Worm (Caenorhabditis elegans) whole organism, young adult: ENCODE data around the gene wdr-62.
A peak's percentile ranks its signal among the peaks of the same experiment; 100 is the strongest.

Source experiments
- B0261.1 ChIP-seq: sonication (generic microtip); optimal IDR thresholded peaks from 2 replicates; lab custom pipeline; 2016; ENCODE audit warnings: mild to moderate bottlenecking, missing genetic modification characterization, moderate library complexity, missing compliant biosample characterization
- D2030.7 ChIP-seq: fragments of 200-800 bp; sonication (Bioruptor generic); IDR thresholded peaks from 2 replicates; pipeline ENCODE4 v1.3.6; 2022; ENCODE audit warnings: missing genetic modification reagents, missing genetic modification characterization, missing compliant biosample characterization
- F10E7.11 ChIP-seq: sonication (generic microtip); optimal IDR thresholded peaks from 2 replicates; lab custom pipeline; 2017; ENCODE audit warnings: mild to moderate bottlenecking, missing genetic modification characterization, moderate library complexity, missing compliant biosample characterization
- Y53F4B.3 ChIP-seq: fragments of 200-800 bp; sonication (Bioruptor generic); IDR thresholded peaks from 2 replicates; pipeline ENCODE4 v1.3.6; 2022; ENCODE audit warnings: missing genetic modification reagents, missing genetic modification characterization, missing compliant biosample characterization
- Y53G8AR.9 ChIP-seq: fragments of 200-800 bp; sonication (Bioruptor generic); conservative IDR thresholded peaks from 2 replicates; pipeline ENCODE4 v1.3.6; 2022; ENCODE audit warnings: missing genetic modification reagents, missing genetic modification characterization, missing compliant biosample characterization
- Y67H2A.10 ChIP-seq: fragments of 200-800 bp; sonication (Bioruptor generic); conservative IDR thresholded peaks from 2 replicates; pipeline ENCODE4 v1.3.6; 2022; ENCODE audit warnings: missing genetic modification reagents, missing genetic modification characterization, missing compliant biosample characterization
- Y95B8A.8 ChIP-seq: fragments of 200-800 bp; sonication (Bioruptor generic); IDR thresholded peaks from 2 replicates; pipeline ENCODE4 v1.3.6; 2022; ENCODE audit warnings: missing genetic modification reagents, missing genetic modification characterization, missing compliant biosample characterization
- akir-1 ChIP-seq: fragments of 200-800 bp; sonication (Bioruptor generic); optimal IDR thresholded peaks from 2 replicates; lab custom pipeline; 2018; ENCODE audit warnings: mild to moderate bottlenecking, missing genetic modification characterization, moderate library complexity, missing compliant biosample characterization
- ama-1 ChIP-seq, 3 experiments: fragments of 150-350 bp in 1 of 3; sonication (generic microtip) in 2 of 3; optimal IDR thresholded peaks; 2 replicates each; lab custom pipeline; 2014 to 2018; ENCODE audit warnings: missing biosample characterization in 2 of 3, missing genetic modification characterization in 2 of 3, missing genetic modification reagents in 2 of 3
- aptf-2 ChIP-seq: fragments of 200-800 bp; sonication (Bioruptor generic); conservative IDR thresholded peaks from 2 replicates; pipeline ENCODE4 v1.3.6; 2022; ENCODE audit warnings: missing genetic modification reagents, missing genetic modification characterization, missing compliant biosample characterization
- athp-1 ChIP-seq: sonication (generic microtip); optimal IDR thresholded peaks from 2 replicates; lab custom pipeline; 2017; ENCODE audit warnings: mild to moderate bottlenecking, missing genetic modification characterization, missing compliant biosample characterization
- attf-3 ChIP-seq: fragments of 200-800 bp; sonication (Bioruptor generic); conservative IDR thresholded peaks from 2 replicates; pipeline ENCODE4 v1.3.6; 2022; ENCODE audit warnings: missing genetic modification reagents, missing genetic modification characterization, missing compliant biosample characterization
- bed-2 ChIP-seq: fragments of 200-800 bp; sonication (Bioruptor generic); IDR thresholded peaks from 2 replicates; pipeline ENCODE4 v1.3.6; 2022; ENCODE audit warnings: missing genetic modification reagents, missing genetic modification characterization, missing compliant biosample characterization
- ceh-100 ChIP-seq: fragments of 200-800 bp; sonication (Bioruptor generic); IDR thresholded peaks from 2 replicates; pipeline ENCODE4 v1.3.6; 2022; ENCODE audit warnings: missing genetic modification reagents, missing genetic modification characterization, missing compliant biosample characterization
- ceh-27 ChIP-seq: fragments of 200-800 bp; sonication (Bioruptor generic); optimal IDR thresholded peaks from 2 replicates; lab custom pipeline; 2018; ENCODE audit warnings: mild to moderate bottlenecking, missing genetic modification characterization, moderate library complexity, missing compliant biosample characterization
- ceh-58 ChIP-seq: fragments of 200-800 bp; sonication (Bioruptor generic); IDR thresholded peaks from 2 replicates; pipeline ENCODE4 v1.3.6; 2022; ENCODE audit warnings: missing genetic modification characterization, missing compliant biosample characterization
- chd-7 ChIP-seq: sonication (generic microtip); optimal IDR thresholded peaks from 2 replicates; lab custom pipeline; 2016; ENCODE audit warnings: mild to moderate bottlenecking, missing genetic modification characterization, moderate library complexity, missing compliant biosample characterization
- dox-1 ChIP-seq: fragments of 200-800 bp; sonication (Bioruptor generic); IDR thresholded peaks from 2 replicates; pipeline ENCODE4 v1.3.6; 2022; ENCODE audit warnings: missing genetic modification reagents, missing genetic modification characterization, missing compliant biosample characterization
- dpff-1 ChIP-seq: sonication (generic microtip); optimal IDR thresholded peaks from 2 replicates; lab custom pipeline; 2017; ENCODE audit warnings: mild to moderate bottlenecking, missing genetic modification characterization, missing compliant biosample characterization
- egl-18 ChIP-seq: fragments of 200-800 bp; sonication (Bioruptor generic); IDR thresholded peaks from 2 replicates; pipeline ENCODE4 v1.3.6; 2022; ENCODE audit warnings: missing genetic modification reagents, missing genetic modification characterization, missing compliant biosample characterization
- ets-4 ChIP-seq: fragments of 200-800 bp; sonication (Bioruptor generic); optimal IDR thresholded peaks from 2 replicates; lab custom pipeline; 2018; ENCODE audit warnings: mild to moderate bottlenecking, missing genetic modification characterization, missing compliant biosample characterization
- fkh-3 ChIP-seq: sonication (generic microtip); optimal IDR thresholded peaks from 2 replicates; lab custom pipeline; 2016; ENCODE audit warnings: mild to moderate bottlenecking, missing genetic modification characterization, missing compliant biosample characterization
- gei-17 ChIP-seq: fragments of 200-800 bp; sonication (Bioruptor generic); optimal IDR thresholded peaks from 2 replicates; lab custom pipeline; 2018; ENCODE audit warnings: mild to moderate bottlenecking, missing genetic modification characterization, missing compliant biosample characterization
- him-1 ChIP-seq: sonication (generic microtip); optimal IDR thresholded peaks from 2 replicates; lab custom pipeline; 2016; ENCODE audit warnings: missing genotype, missing genetic modification reagents, missing genetic modification characterization, missing compliant biosample characterization
- hlh-12 ChIP-seq: sonication (generic microtip); optimal IDR thresholded peaks from 2 replicates; lab custom pipeline; 2016; ENCODE audit warnings: missing genetic modification characterization, missing compliant biosample characterization
- let-526 ChIP-seq: fragments of 200-800 bp; sonication (Bioruptor generic); IDR thresholded peaks from 2 replicates; pipeline ENCODE4 v1.3.6; 2022; ENCODE audit warnings: missing genetic modification reagents, missing genetic modification characterization, missing compliant biosample characterization
- let-607 ChIP-seq, 2 experiments: fragments of 200-800 bp in 1 of 2; sonication (Bioruptor generic) in 1 of 2; sonication (generic microtip) in 1 of 2; optimal IDR thresholded peaks; 2 replicates each; lab custom pipeline; 2016 to 2018; ENCODE audit warnings: mild to moderate bottlenecking in 2 of 2, missing compliant biosample characterization in 2 of 2, missing genetic modification characterization in 2 of 2, moderate library complexity in 2 of 2, missing genotype in 1 of 2
- lin-40 ChIP-seq: sonication (generic microtip); optimal IDR thresholded peaks from 2 replicates; lab custom pipeline; 2016; ENCODE audit warnings: missing genetic modification characterization, mild to moderate bottlenecking, missing compliant biosample characterization, missing genotype, missing genetic modification reagents
- lin-54 ChIP-seq: fragments of 200-800 bp; sonication (Bioruptor generic); optimal IDR thresholded peaks from 2 replicates; lab custom pipeline; 2018; ENCODE audit warnings: mild to moderate bottlenecking, missing genetic modification characterization, missing compliant biosample characterization
- lir-1 ChIP-seq: fragments of 200-800 bp; sonication (Bioruptor generic); conservative IDR thresholded peaks from 2 replicates; pipeline ENCODE4 v1.3.6; 2022; ENCODE audit warnings: missing genetic modification reagents, missing genetic modification characterization, missing compliant biosample characterization
- madf-10 ChIP-seq: sonication (generic microtip); optimal IDR thresholded peaks from 2 replicates; lab custom pipeline; 2016; ENCODE audit warnings: mild to moderate bottlenecking, missing genetic modification characterization, missing compliant biosample characterization
- mcd-1 ChIP-seq: fragments of 200-800 bp; sonication (Bioruptor generic); IDR thresholded peaks from 2 replicates; pipeline ENCODE4 v1.3.6; 2022; ENCODE audit warnings: missing genetic modification reagents, missing genetic modification characterization, missing compliant biosample characterization
- nfya-2 ChIP-seq: fragments of 200-800 bp; sonication (Bioruptor generic); IDR thresholded peaks from 2 replicates; pipeline ENCODE4 v1.3.6; 2022; ENCODE audit warnings: missing genetic modification reagents, missing genetic modification characterization, missing compliant biosample characterization
- nhr-179 ChIP-seq: sonication (generic microtip); optimal IDR thresholded peaks from 2 replicates; lab custom pipeline; 2016; ENCODE audit warnings: mild to moderate bottlenecking, missing genetic modification characterization, missing compliant biosample characterization
- pbrm-1 ChIP-seq: fragments of 200-800 bp; sonication (Bioruptor generic); IDR thresholded peaks from 2 replicates; pipeline ENCODE4 v1.3.6; 2022; ENCODE audit warnings: missing genetic modification reagents, missing genetic modification characterization, missing compliant biosample characterization
- pha-4 ChIP-seq: fragments of 150-350 bp; sonication (generic microtip); optimal IDR thresholded peaks from 2 replicates; lab custom pipeline; 2014; ENCODE audit warnings: missing biosample characterization, missing genetic modification reagents, missing genetic modification characterization
- rcor-1 ChIP-seq: fragments of 200-800 bp; sonication (Bioruptor generic); IDR thresholded peaks from 2 replicates; pipeline ENCODE4 v1.3.6; 2022; ENCODE audit warnings: missing genetic modification reagents, missing genetic modification characterization, missing compliant biosample characterization
- rpc-1 ChIP-seq, 2 experiments: fragments of 150-350 bp in 1 of 2; sonication (generic microtip) in 1 of 2; optimal IDR thresholded peaks; 2 replicates each; lab custom pipeline; 2014 to 2018; ENCODE audit warnings: missing biosample characterization in 1 of 2, missing genetic modification characterization in 1 of 2, missing genetic modification reagents in 1 of 2, missing genotype in 1 of 2
- snpc-1.1 ChIP-seq: sonication (generic microtip); optimal IDR thresholded peaks from 2 replicates; lab custom pipeline; 2017; ENCODE audit warnings: missing genetic modification characterization, mild to moderate bottlenecking, missing compliant biosample characterization, antibody characterized with exemption, moderate library complexity, missing genotype, missing genetic modification reagents; ENCODE audit not compliant: insufficient read depth
- snpc-1.3 ChIP-seq: sonication (generic microtip); optimal IDR thresholded peaks from 2 replicates; lab custom pipeline; 2017; ENCODE audit warnings: missing genetic modification characterization, mild to moderate bottlenecking, missing compliant biosample characterization, antibody characterized with exemption, moderate library complexity, missing genotype, missing genetic modification reagents; ENCODE audit not compliant: insufficient read depth
- snpc-4 ChIP-seq, 5 experiments: fragments of 150-350 bp in 1 of 5; sonication (generic microtip) in 4 of 5; optimal IDR thresholded peaks; 2 replicates each; lab custom pipeline; 2014 to 2018; ENCODE audit warnings: missing genetic modification characterization in 5 of 5, missing biosample characterization in 3 of 5, antibody characterized with exemption in 2 of 5, mild to moderate bottlenecking in 2 of 5, missing compliant biosample characterization in 2 of 5, missing genotype in 2 of 5, moderate library complexity in 2 of 5, missing genetic modification reagents in 1 of 5
- somi-1 ChIP-seq: fragments of 200-800 bp; sonication (Bioruptor generic); optimal IDR thresholded peaks from 2 replicates; lab custom pipeline; 2018; ENCODE audit warnings: mild to moderate bottlenecking, missing genetic modification characterization, missing compliant biosample characterization
- zfh-2 ChIP-seq: fragments of 200-800 bp; sonication (Bioruptor generic); conservative IDR thresholded peaks from 2 replicates; pipeline ENCODE4 v1.3.6; 2022; ENCODE audit warnings: missing genetic modification reagents, missing genetic modification characterization, missing compliant biosample characterization
- ztf-22 ChIP-seq: fragments of 200-800 bp; sonication (Bioruptor generic); optimal IDR thresholded peaks from 2 replicates; lab custom pipeline; 2018; ENCODE audit warnings: mild to moderate bottlenecking, missing genetic modification characterization, moderate library complexity, missing compliant biosample characterization
- ztf-26 ChIP-seq: sonication (generic microtip); optimal IDR thresholded peaks from 2 replicates; lab custom pipeline; 2017; ENCODE audit warnings: missing genetic modification characterization, missing compliant biosample characterization

wdr-62 gene

ce11 chrV:9503152-9503817 lies 59.4 kb downstream of the wdr-62 start (continued):
- TF ChIP-seq ceh-27 (peak; percentile 65), athp-1 (tag; lab: Kevin White, UChicago) (peak; percentile 27), ceh-58 (0 out of 2 replicates have a peak, but pooled peaks have one; percentile 36), lin-40 (tag; lab: Kevin White, UChicago) (no peak), snpc-4 (GFP tag; optimal IDR thresholded peaks at IDR 0.05; lab: Kevin White, UChicago) (peak; percentile 82), snpc-4 (tag; optimal IDR thresholded peaks at IDR 0.05; lab: Kevin White, UChicago) (peak; percentile 89 to 95 (median 92)), akir-1 (GFP tag; lab: Kevin White, UChicago) (no peak), snpc-1.1 (tag; lab: Kevin White, UChicago) (peak; percentile 88), nfya-2 (GFP tag; lab: Robert Waterston, UW) (no peak), nhr-179 (tag; lab: Kevin White, UChicago) (no peak), him-1 (tag; lab: Kevin White, UChicago) (peak; percentile 88), madf-10 (tag; lab: Kevin White, UChicago) (peak; percentile 41), Y95B8A.8 (GFP tag; lab: Robert Waterston, UW) (no peak), ztf-22 (GFP tag; lab: Kevin White, UChicago) (no peak), ama-1 (optimal IDR thresholded peaks at IDR 0.05; lab: Kevin White, UChicago) (no peak), ama-1 (GFP tag; optimal IDR thresholded peaks at IDR 0.05; lab: Kevin White, UChicago) (peak in 1 of 2 experiments; percentile 85), let-607 (tag; optimal IDR thresholded peaks at IDR 0.05; lab: Kevin White, UChicago) (peak in 1 of 2 experiments; percentile 25), rcor-1 (peak; percentile 78), ztf-26 (tag; lab: Kevin White, UChicago) (peak; percentile 70), dpff-1 (tag; lab: Kevin White, UChicago) (no peak), snpc-1.3 (peak; percentile 67), pha-4 (tag; lab: Kevin White, UChicago) (no peak), pbrm-1 (peak; percentile 44; the same call in 1 of the 2 replicates), lin-54 (GFP tag; lab: Kevin White, UChicago) (no peak), fkh-3 (peak; percentile 66), Y53G8AR.9 (GFP tag; lab: Robert Waterston, UW) (no peak), Y67H2A.10 (GFP tag; lab: Robert Waterston, UW) (no peak), bed-2 (no peak), ets-4 (peak; percentile 35), hlh-12 (no peak), let-526 (GFP tag; lab: Robert Waterston, UW) (peak; percentile 74; the same call in 1 of the 2 replicates), D2030.7 (GFP tag; lab: Robert Waterston, UW) (peak; percentile 42), aptf-2 (no peak), lir-1 (GFP tag; lab: Robert Waterston, UW) (peak; percentile 70), zfh-2 (no peak), dox-1 (peak; percentile 80), attf-3 (GFP tag; lab: Robert Waterston, UW) (no peak), ceh-100 (peak; percentile 16; the same call in 1 of the 2 replicates), B0261.1 (tag; lab: Kevin White, UChicago) (peak; percentile 95), mcd-1 (GFP tag; lab: Robert Waterston, UW) (no peak; the same call in 1 of the 2 replicates), F10E7.11 (tag; lab: Kevin White, UChicago) (no peak), Y53F4B.3 (GFP tag; lab: Robert Waterston, UW) (no peak), gei-17 (GFP tag; lab: Kevin White, UChicago) (peak; percentile 24), somi-1 (GFP tag; lab: Kevin White, UChicago) (peak; percentile 40), chd-7 (tag; lab: Kevin White, UChicago) (peak; percentile 79), rpc-1 (optimal IDR thresholded peaks at IDR 0.05; lab: Kevin White, UChicago) (peak; percentile 81), rpc-1 (tag; optimal IDR thresholded peaks at IDR 0.05; lab: Kevin White, UChicago) (peak; percentile 74), egl-18 (GFP tag; lab: Robert Waterston, UW) (peak; percentile 83; the same call in 1 of the 2 replicates)
